Fruit fly (Drosophila melanogaster) whole organism, prepupa: ENCODE data around the gene CG6830.

Source experiments
- Blimp-1 ChIP-seq: fragments of 200-800 bp; sonication (Bioruptor generic); optimal IDR thresholded peaks from 3 replicates; lab custom pipeline; 2017; ENCODE audit warnings: missing biosample characterization, missing genetic modification characterization, mild to moderate bottlenecking, moderate library complexity, missing genetic modification reagents
- CG10631 ChIP-seq: fragments of 200-800 bp; sonication (Bioruptor generic); optimal IDR thresholded peaks from 2 replicates; lab custom pipeline; 2016; ENCODE audit warnings: missing biosample characterization, missing genetic modification characterization
- CG10669 ChIP-seq: fragments of 200-800 bp; sonication (Bioruptor generic); optimal IDR thresholded peaks from 3 replicates; lab custom pipeline; 2018; ENCODE audit warnings: missing biosample characterization, mild to moderate bottlenecking, missing genetic modification characterization, moderate library complexity
- CG11762 ChIP-seq: fragments of 200-800 bp; sonication (Bioruptor generic); optimal IDR thresholded peaks from 3 replicates; lab custom pipeline; 2016; ENCODE audit warnings: missing biosample characterization, missing genetic modification characterization; ENCODE audit not compliant: insufficient read depth
- CG15336 ChIP-seq: fragments of 200-800 bp; sonication (Bioruptor generic); IDR thresholded peaks from 2 replicates; pipeline ENCODE4 v1.3.6; 2022; ENCODE audit warnings: missing biosample characterization, missing genetic modification characterization
- CG16779 ChIP-seq: fragments of 200-800 bp; sonication (Bioruptor generic); optimal IDR thresholded peaks from 3 replicates; lab custom pipeline; 2017; ENCODE audit warnings: missing biosample characterization, mild to moderate bottlenecking, missing genetic modification characterization
- CG3032 ChIP-seq: fragments of 200-800 bp; optimal IDR thresholded peaks from 2 replicates; lab custom pipeline; 2019; ENCODE audit warnings: missing biosample characterization, mild to moderate bottlenecking, missing genetic modification characterization, moderate library complexity
- CG31627 ChIP-seq: fragments of 200-800 bp; sonication (Bioruptor generic); optimal IDR thresholded peaks from 3 replicates; lab custom pipeline; 2016; ENCODE audit warnings: missing biosample characterization, missing genetic modification characterization
- CG32006 ChIP-seq: fragments of 200-800 bp; sonication (Bioruptor generic); optimal IDR thresholded peaks from 3 replicates; lab custom pipeline; 2017; ENCODE audit warnings: missing biosample characterization, mild to moderate bottlenecking, missing genetic modification characterization
- CG3919 ChIP-seq: fragments of 200-800 bp; sonication (Bioruptor generic); optimal IDR thresholded peaks from 3 replicates; lab custom pipeline; 2016; ENCODE audit warnings: missing biosample characterization, missing genetic modification characterization
- CG4318 ChIP-seq: fragments of 200-800 bp; sonication (Bioruptor generic); optimal IDR thresholded peaks from 3 replicates; lab custom pipeline; 2017; ENCODE audit warnings: missing biosample characterization, mild to moderate bottlenecking, missing genetic modification characterization
- CG6163 ChIP-seq: fragments of 200-800 bp; sonication (Bioruptor generic); IDR thresholded peaks from 3 replicates; pipeline ENCODE4 v1.3.6; 2022; ENCODE audit warnings: missing biosample characterization, missing genetic modification characterization
- CG6792 ChIP-seq: fragments of 200-800 bp; sonication (Bioruptor generic); optimal IDR thresholded peaks from 3 replicates; lab custom pipeline; 2016; ENCODE audit warnings: missing biosample characterization, missing genetic modification characterization
- CG6808 ChIP-seq: fragments of 200-800 bp; sonication (Bioruptor generic); optimal IDR thresholded peaks from 3 replicates; lab custom pipeline; 2017; ENCODE audit warnings: missing biosample characterization, missing genetic modification characterization, mild to moderate bottlenecking, moderate library complexity, missing genetic modification reagents
- CG6854 ChIP-seq: fragments of 200-800 bp; sonication (Bioruptor generic); optimal IDR thresholded peaks from 2 replicates; lab custom pipeline; 2017; ENCODE audit warnings: missing biosample characterization, mild to moderate bottlenecking, missing genetic modification characterization
- CG7368 ChIP-seq: fragments of 200-800 bp; sonication (Bioruptor generic); optimal IDR thresholded peaks from 3 replicates; lab custom pipeline; 2016; ENCODE audit warnings: missing biosample characterization, missing genetic modification characterization
- CG8319 ChIP-seq: fragments of 200-800 bp; sonication (Bioruptor generic); optimal IDR thresholded peaks from 3 replicates; lab custom pipeline; 2016; ENCODE audit warnings: missing biosample characterization, missing genetic modification characterization
- CG8632 ChIP-seq: fragments of 200-800 bp; sonication (Bioruptor generic); optimal IDR thresholded peaks from 3 replicates; lab custom pipeline; 2016; ENCODE audit warnings: missing biosample characterization, missing genetic modification characterization
- Eip78C ChIP-seq: fragments of 200-800 bp; sonication (Bioruptor generic); peaks from one replicate; lab custom pipeline; 2016; ENCODE audit warnings: missing biosample characterization, missing genetic modification characterization
- Eip93F ChIP-seq: fragments of 200-800 bp; sonication (Bioruptor generic); optimal IDR thresholded peaks from 2 replicates; lab custom pipeline; 2016; ENCODE audit warnings: missing biosample characterization, mild to moderate bottlenecking, missing genetic modification characterization
- Ets21C ChIP-seq: fragments of 200-800 bp; sonication (Bioruptor generic); optimal IDR thresholded peaks from 3 replicates; lab custom pipeline; 2016; ENCODE audit warnings: missing biosample characterization, missing genetic modification characterization
- Gug ChIP-seq: fragments of 200-800 bp; sonication (Bioruptor generic); IDR thresholded peaks from 2 replicates; pipeline ENCODE4 v1.3.6; 2022; ENCODE audit warnings: missing biosample characterization, missing genetic modification characterization
- Hr38 ChIP-seq: sonication (Bioruptor generic); optimal IDR thresholded peaks from 2 replicates; lab custom pipeline; 2016; ENCODE audit warnings: missing biosample characterization, missing genetic modification characterization
- Hr39 ChIP-seq: fragments of 200-800 bp; sonication (Bioruptor generic); optimal IDR thresholded peaks from 2 replicates; lab custom pipeline; 2016; ENCODE audit warnings: missing biosample characterization, missing genetic modification characterization
- Hr4 ChIP-seq: fragments of 200-800 bp; sonication (Bioruptor generic); optimal IDR thresholded peaks from 3 replicates; lab custom pipeline; 2016; ENCODE audit warnings: missing biosample characterization, missing genetic modification characterization
- Lpt ChIP-seq: fragments of 200-800 bp; sonication (Bioruptor generic); optimal IDR thresholded peaks from 3 replicates; lab custom pipeline; 2016; ENCODE audit warnings: missing biosample characterization, missing genetic modification characterization
- Met ChIP-seq: fragments of 200-800 bp; sonication (Bioruptor generic); optimal IDR thresholded peaks from 3 replicates; lab custom pipeline; 2016; ENCODE audit warnings: missing biosample characterization, missing genetic modification characterization
- OdsH ChIP-seq: fragments of 200-800 bp; sonication (Bioruptor generic); optimal IDR thresholded peaks from 3 replicates; lab custom pipeline; 2016; ENCODE audit warnings: missing biosample characterization, missing genetic modification characterization
- Smox ChIP-seq: fragments of 200-800 bp; sonication (Bioruptor generic); optimal IDR thresholded peaks from 3 replicates; lab custom pipeline; 2016; ENCODE audit warnings: missing biosample characterization, missing genetic modification characterization
- Sox102F ChIP-seq: fragments of 200-800 bp; sonication (Bioruptor generic); optimal IDR thresholded peaks from 2 replicates; lab custom pipeline; 2016; ENCODE audit warnings: missing biosample characterization, mild to moderate bottlenecking, missing genetic modification characterization
- Sox14 ChIP-seq: fragments of 200-800 bp; sonication (Bioruptor generic); optimal IDR thresholded peaks from 3 replicates; lab custom pipeline; 2016; ENCODE audit warnings: missing biosample characterization, missing genetic modification characterization
- Sox15 ChIP-seq: fragments of 200-800 bp; sonication (Bioruptor generic); optimal IDR thresholded peaks from 3 replicates; lab custom pipeline; 2016; ENCODE audit warnings: missing biosample characterization, missing genetic modification characterization
- achi ChIP-seq: fragments of 200-800 bp; sonication (Bioruptor generic); optimal IDR thresholded peaks from 3 replicates; lab custom pipeline; 2016; ENCODE audit warnings: missing biosample characterization, missing genetic modification characterization
- acj6 ChIP-seq: fragments of 200-800 bp; sonication (Bioruptor generic); optimal IDR thresholded peaks from 3 replicates; lab custom pipeline; 2016; ENCODE audit warnings: missing biosample characterization, missing genetic modification characterization
- dac ChIP-seq: fragments of 200-800 bp; sonication (Bioruptor generic); optimal IDR thresholded peaks from 2 replicates; lab custom pipeline; 2017; ENCODE audit warnings: missing biosample characterization, mild to moderate bottlenecking, missing genetic modification characterization
- eg ChIP-seq: fragments of 200-800 bp; sonication (Bioruptor generic); IDR thresholded peaks from 3 replicates; pipeline ENCODE4 v1.3.6; 2022; ENCODE audit warnings: missing biosample characterization, missing genetic modification characterization
- esn ChIP-seq: fragments of 200-800 bp; sonication (Bioruptor generic); optimal IDR thresholded peaks from 2 replicates; lab custom pipeline; 2016; ENCODE audit warnings: missing biosample characterization, mild to moderate bottlenecking, missing genetic modification characterization, moderate library complexity
- fd59A ChIP-seq: fragments of 200-800 bp; sonication (Bioruptor generic); optimal IDR thresholded peaks from 2 replicates; lab custom pipeline; 2017; ENCODE audit warnings: missing biosample characterization, mild to moderate bottlenecking, missing genetic modification characterization, missing genetic modification reagents
- fkh ChIP-seq: fragments of 200-800 bp; sonication (Bioruptor generic); optimal IDR thresholded peaks from 3 replicates; lab custom pipeline; 2017; ENCODE audit warnings: missing biosample characterization, mild to moderate bottlenecking, missing genetic modification characterization, moderate library complexity
- net ChIP-seq: fragments of 200-800 bp; sonication (Bioruptor generic); optimal IDR thresholded peaks from 3 replicates; lab custom pipeline; 2016; ENCODE audit warnings: missing biosample characterization, missing genetic modification characterization
- pdm3 ChIP-seq: fragments of 200-800 bp; sonication (Bioruptor generic); optimal IDR thresholded peaks from 3 replicates; lab custom pipeline; 2016; ENCODE audit warnings: missing biosample characterization, missing genetic modification characterization
- salr ChIP-seq, 2 experiments: fragments of 200-800 bp; sonication (Bioruptor generic); optimal IDR thresholded peaks; 3 replicates each; lab custom pipeline; 2016 to 2018; ENCODE audit warnings: missing biosample characterization in 2 of 2, missing genetic modification characterization in 2 of 2, mild to moderate bottlenecking in 1 of 2
- spab ChIP-seq: fragments of 200-800 bp; sonication (Bioruptor generic); optimal IDR thresholded peaks from 2 replicates; lab custom pipeline; 2017; ENCODE audit warnings: missing biosample characterization, mild to moderate bottlenecking, missing genetic modification characterization, missing genetic modification reagents
- ss ChIP-seq, 2 experiments: fragments of 200-800 bp; sonication (Bioruptor generic); optimal IDR thresholded peaks; 2 replicates in 1 of 2; 3 replicates in 1 of 2; lab custom pipeline; 2017 to 2018; ENCODE audit warnings: mild to moderate bottlenecking in 2 of 2, missing biosample characterization in 2 of 2, missing genetic modification characterization in 2 of 2, moderate library complexity in 1 of 2
- svp ChIP-seq: fragments of 200-800 bp; sonication (Bioruptor generic); peaks from one replicate; lab custom pipeline; 2016; ENCODE audit warnings: missing biosample characterization, missing genetic modification characterization
- topi ChIP-seq: fragments of 200-800 bp; sonication (Bioruptor generic); optimal IDR thresholded peaks from 3 replicates; lab custom pipeline; 2016; ENCODE audit warnings: missing biosample characterization, missing genetic modification characterization
- vri ChIP-seq: fragments of 200-800 bp; sonication (Bioruptor generic); optimal IDR thresholded peaks from 3 replicates; lab custom pipeline; 2016; ENCODE audit warnings: missing biosample characterization, mild to moderate bottlenecking, missing genetic modification characterization

Gene CG6830

dm6 chr3R:11656614-11657216, 27.4 kb downstream of the CG6830 start (continued):
- TF ChIP-seq CG11762 (GFP tag; lab: Kevin White, UChicago) (peak; percentile 98), vri (peak; percentile 98), CG8632 (GFP tag; lab: Kevin White, UChicago) (peak; percentile 99), salr (GFP tag; optimal IDR thresholded peaks at IDR 0.05; lab: Kevin White, UChicago) (peak; percentile 98), CG32006 (peak; percentile 99), topi (GFP tag; lab: Kevin White, UChicago) (peak; percentile 99), CG3919 (GFP tag; lab: Kevin White, UChicago) (peak; percentile 99), Sox14 (GFP tag; lab: Kevin White, UChicago) (peak; percentile 99), Eip78C (GFP tag; lab: Kevin White, UChicago) (peak; percentile 100), pdm3 (GFP tag; lab: Kevin White, UChicago) (peak; percentile 99), Lpt (GFP tag; lab: Kevin White, UChicago) (peak; percentile 99), CG6792 (GFP tag; lab: Kevin White, UChicago) (peak; percentile 99), CG6163 (GFP tag; lab: Robert Waterston, UW) (peak; percentile 99), achi (GFP tag; lab: Kevin White, UChicago) (peak; percentile 99), esn (GFP tag; lab: Kevin White, UChicago) (peak; percentile 99), Sox102F (GFP tag; lab: Kevin White, UChicago) (peak; percentile 99), Hr4 (peak; percentile 99), spab (GFP tag; lab: Kevin White, UChicago) (peak; percentile 99), CG4318 (GFP tag; lab: Kevin White, UChicago) (peak; percentile 98)

- TF ChIP-seq Gug (GFP tag; lab: Robert Waterston, UW) (peak; percentile 92), CG31627 (GFP tag; lab: Kevin White, UChicago) (peak; percentile 90), ss (GFP tag; optimal IDR thresholded peaks at IDR 0.05; lab: Kevin White, UChicago) (peak; percentile 81 to 85), Smox (GFP tag; lab: Kevin White, UChicago) (peak; percentile 93), CG32006 (peak; percentile 98), acj6 (GFP tag; lab: Kevin White, UChicago) (peak; percentile 96), CG15336 (GFP tag; lab: Robert Waterston, UW) (peak; percentile 99), CG10669 (GFP tag; lab: Kevin White, UChicago) (peak; percentile 93), Met (GFP tag; lab: Kevin White, UChicago) (peak; percentile 94), net (GFP tag; lab: Kevin White, UChicago) (peak; percentile 98), Sox102F (GFP tag; lab: Kevin White, UChicago) (peak; percentile 96), vri (peak; percentile 93), Hr39 (peak; percentile 86), Lpt (GFP tag; lab: Kevin White, UChicago) (peak; percentile 98), CG3032 (tag; lab: Kevin White, UChicago) (peak; percentile 88), Eip93F (peak; percentile 91), CG8632 (GFP tag; lab: Kevin White, UChicago) (peak; percentile 93), Ets21C (GFP tag; lab: Kevin White, UChicago) (peak; percentile 87), eg (peak; percentile 98), fd59A (GFP tag; lab: Kevin White, UChicago) (peak; percentile 83), CG6808 (GFP tag; lab: Kevin White, UChicago) (peak; percentile 83), Hr4 (peak; percentile 97), fkh (GFP tag; lab: Kevin White, UChicago) (peak; percentile 86), CG7368 (GFP tag; lab: Kevin White, UChicago) (peak; percentile 95), topi (GFP tag; lab: Kevin White, UChicago) (peak; percentile 93), CG8319 (GFP tag; lab: Kevin White, UChicago) (peak; percentile 85), Sox14 (GFP tag; lab: Kevin White, UChicago) (peak; percentile 94), Blimp-1 (peak; percentile 96), CG16779 (tag; lab: Kevin White, UChicago) (peak; percentile 92), CG6163 (GFP tag; lab: Robert Waterston, UW) (peak; percentile 99), OdsH (GFP tag; lab: Kevin White, UChicago) (peak; percentile 98), achi (GFP tag; lab: Kevin White, UChicago) (peak; percentile 97), Hr38 (GFP tag; lab: Kevin White, UChicago) (no peak), spab (GFP tag; lab: Kevin White, UChicago) (peak; percentile 90), CG6854 (peak; percentile 82), dac (GFP tag; lab: Kevin White, UChicago) (peak; percentile 97), svp (GFP tag; lab: Kevin White, UChicago) (peak; percentile 96), CG10631 (GFP tag; lab: Kevin White, UChicago) (peak; percentile 97), Sox15 (peak; percentile 80)
These were observed 28.2 kb downstream of the CG6830 start, which contains the start of gene CG42327 for dm6 chr3R:11655873-11656374. Gene CG42327 (plus strand): TSS chr3R:11656149.
